Worm (Caenorhabditis elegans) whole organism, L3 larva: Measurements from ENCODE around the gene K03A1.4.
A peak's percentile ranks its signal among the peaks of the same experiment; 100 is the strongest.

Experiments
- ama-1 ChIP-seq: fragments of 150-350 bp; optimal IDR thresholded peaks from 2 replicates; lab custom pipeline; 2018
- ceh-82 ChIP-seq: fragments of 150-350 bp; optimal IDR thresholded peaks from 2 replicates; lab custom pipeline; 2014; ENCODE audit warnings: missing biosample characterization, missing genetic modification characterization
- fos-1 ChIP-seq: fragments of 150-350 bp; optimal IDR thresholded peaks from 2 replicates; lab custom pipeline; 2014; ENCODE audit warnings: missing biosample characterization, missing genetic modification characterization
- lin-15B ChIP-seq: fragments of 150-350 bp; optimal IDR thresholded peaks from 2 replicates; lab custom pipeline; 2014; ENCODE audit warnings: missing biosample characterization, missing genetic modification characterization
- mml-1 ChIP-seq: fragments of 150-350 bp; sonication (generic microtip); optimal IDR thresholded peaks from 3 replicates; lab custom pipeline; 2014; ENCODE audit warnings: missing biosample characterization, missing genetic modification characterization
- skn-1 ChIP-seq: fragments of 150-350 bp; optimal IDR thresholded peaks from 2 replicates; lab custom pipeline; 2014; ENCODE audit warnings: missing biosample characterization, missing genetic modification characterization
- unc-62 ChIP-seq: fragments of 150-350 bp; sonication (generic microtip); optimal IDR thresholded peaks from 4 replicates; lab custom pipeline; 2014; ENCODE audit warnings: missing biosample characterization, missing genetic modification reagents, missing genetic modification characterization
- zag-1 ChIP-seq: fragments of 150-350 bp; optimal IDR thresholded peaks from 2 replicates; lab custom pipeline; 2014; ENCODE audit warnings: missing biosample characterization, missing genetic modification characterization

DNA sequence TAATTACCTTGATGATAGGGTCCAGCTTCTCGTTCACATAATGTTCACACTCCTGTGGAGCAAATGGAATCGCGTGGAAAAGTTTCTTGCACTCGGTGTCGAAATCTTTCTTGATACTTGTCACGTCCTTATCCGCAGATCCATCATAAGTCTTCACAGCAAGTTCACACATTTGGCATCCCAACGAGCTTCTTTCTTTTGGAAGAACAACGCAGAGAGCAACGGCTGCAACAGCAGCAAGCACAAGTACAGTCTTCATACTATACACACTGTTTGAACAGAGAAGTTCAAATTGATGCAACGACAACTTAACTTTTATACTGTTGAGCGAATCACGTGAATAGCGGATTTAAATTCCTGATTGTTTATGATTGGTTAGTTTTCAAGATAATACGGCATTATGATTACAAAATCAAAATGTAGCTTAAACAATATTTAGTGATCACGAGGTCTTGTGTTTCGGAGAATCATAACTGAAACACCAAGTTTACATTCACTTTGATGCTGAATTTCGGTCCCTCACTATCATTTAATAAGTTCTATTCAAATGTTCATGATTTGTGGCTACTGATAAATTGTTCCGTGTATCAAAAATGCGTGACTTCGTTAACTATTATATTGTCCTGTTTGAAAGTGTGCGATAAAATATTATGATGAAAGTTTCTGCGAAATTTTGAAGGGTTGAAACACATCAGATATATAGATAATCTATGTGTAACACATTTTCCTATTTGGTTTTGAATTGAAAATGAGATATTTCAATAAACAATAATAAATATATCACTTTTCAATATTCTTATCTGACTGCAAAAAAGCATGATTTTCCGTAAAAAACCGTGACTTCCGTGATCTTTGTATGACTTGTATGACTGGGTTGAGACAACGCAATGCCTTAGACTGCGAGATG lies 18.2 kb upstream of the K03A1.4 start, which contains the start of the genes spp-2 and spp-6:
- TF ChIP-seq skn-1 (tag; lab: Kevin White, UChicago) (no peak), mml-1 (no peak), lin-15B (tag; lab: Kevin White, UChicago) (no peak), ama-1 (lab: Kevin White, UChicago) (peak; percentile 71), unc-62 (GFP tag; lab: Kevin White, UChicago) (no peak), zag-1 (no peak), ceh-82 (tag; lab: Kevin White, UChicago) (no peak), fos-1 (no peak)
